Fruit fly (Drosophila melanogaster) whole organism, embryonic: ENCODE results near the gene KdelR.

Experiments
- ATbp ChIP-seq: fragments of 200-800 bp; sonication (Bioruptor generic); optimal IDR thresholded peaks from 2 replicates; lab custom pipeline; 2017; ENCODE audit warnings: missing biosample characterization, mild to moderate bottlenecking, missing genetic modification characterization, missing genetic modification reagents
- CG3065 ChIP-seq: fragments of 200-800 bp; sonication (Bioruptor generic); optimal IDR thresholded peaks from 2 replicates; lab custom pipeline; 2016; ENCODE audit warnings: missing biosample characterization, missing genetic modification characterization
- CG4707 ChIP-seq: fragments of 200-800 bp; sonication (Bioruptor generic); optimal IDR thresholded peaks from 2 replicates; lab custom pipeline; 2018; ENCODE audit warnings: missing biosample characterization, mild to moderate bottlenecking, missing genetic modification characterization, moderate library complexity
- CG6254 ChIP-seq: fragments of 200-800 bp; sonication (Bioruptor generic); optimal IDR thresholded peaks from 3 replicates; lab custom pipeline; 2017; ENCODE audit warnings: mild to moderate bottlenecking, missing biosample characterization, missing genetic modification reagents, missing genetic modification characterization
- CG8281 ChIP-seq: fragments of 200-800 bp; sonication (Bioruptor generic); optimal IDR thresholded peaks from 2 replicates; lab custom pipeline; 2018; ENCODE audit warnings: missing biosample characterization, mild to moderate bottlenecking, missing genetic modification characterization, moderate library complexity
- CG8290 ChIP-seq, 3 experiments: fragments of 200-800 bp; sonication (Bioruptor generic); optimal IDR thresholded peaks; 2 replicates each; lab custom pipeline; 2016 to 2019; ENCODE audit warnings: missing biosample characterization in 3 of 3, missing genetic modification characterization in 3 of 3, mild to moderate bottlenecking in 2 of 3, moderate library complexity in 1 of 3
- CG8924 ChIP-seq: fragments of 200-800 bp; optimal IDR thresholded peaks from 3 replicates; lab custom pipeline; 2019; ENCODE audit warnings: missing biosample characterization, mild to moderate bottlenecking, missing genetic modification characterization, moderate library complexity
- CkIIα-i1 ChIP-seq: fragments of 200-800 bp; sonication (Bioruptor generic); IDR thresholded peaks from 2 replicates; pipeline ENCODE4 v1.3.6; 2022; ENCODE audit warnings: missing biosample characterization, missing genetic modification characterization
- Dfd ChIP-seq, 2 experiments: fragments of >200 bp; optimal IDR thresholded peaks; 2 replicates each; lab custom pipeline; 2017; ENCODE audit warnings: missing biosample characterization in 2 of 2, missing genetic modification characterization in 2 of 2
- Ravus ChIP-seq: fragments of 200-800 bp; sonication (Bioruptor generic); IDR thresholded peaks from 2 replicates; pipeline ENCODE4 v1.3.6; 2022; ENCODE audit warnings: missing biosample characterization, missing genetic modification characterization
- Usf ChIP-seq: fragments of 200-800 bp; sonication (Bioruptor generic); optimal IDR thresholded peaks from 2 replicates; lab custom pipeline; 2017; ENCODE audit warnings: missing genotype, missing biosample characterization, missing genetic modification characterization
- sens-2 ChIP-seq: fragments of 200-800 bp; sonication (Bioruptor generic); IDR thresholded peaks from 2 replicates; pipeline ENCODE4 v1.3.6; 2022; ENCODE audit warnings: missing biosample characterization, missing genetic modification characterization

DNA sequence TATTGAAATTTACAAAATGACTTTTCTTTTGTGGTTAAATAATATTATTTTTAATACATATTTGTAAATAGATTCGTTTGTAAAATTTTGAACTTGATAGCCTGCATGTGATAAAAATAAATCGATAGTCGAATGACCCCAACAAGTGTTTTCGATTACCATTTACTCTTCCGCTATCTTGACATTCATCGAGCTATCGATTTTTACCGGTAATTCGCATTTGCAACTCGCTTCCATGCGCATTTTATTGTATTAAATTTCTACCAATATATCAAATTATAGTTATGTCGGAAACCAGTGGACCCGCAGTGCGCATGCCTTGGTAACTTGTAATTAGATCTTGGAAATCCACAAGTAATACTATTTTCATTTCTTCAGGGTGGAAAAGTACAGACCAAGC lies 7.7 kb upstream of the KdelR start, which contains the start of gene RfC3:
- TF ChIP-seq CG8281 (tag; lab: Kevin White, UChicago) (no peak), ATbp (GFP tag; lab: Kevin White, UChicago) (no peak), CG3065 (no peak), CG8290 (GFP tag; optimal IDR thresholded peaks at IDR 0.05; lab: Kevin White, UChicago) (no peak), CG8290 (tag; optimal IDR thresholded peaks at IDR 0.05; lab: Kevin White, UChicago) (no peak), CkIIα-i1 (GFP tag; lab: Robert Waterston, UW) (no peak), Ravus (GFP tag; lab: Robert Waterston, UW) (no peak), CG6254 (GFP tag; lab: Kevin White, UChicago) (no peak), Usf (no peak), CG8924 (tag; lab: Kevin White, UChicago) (no peak), Dfd (GFP tag; optimal IDR thresholded peaks at IDR 0.05; lab: Kevin White, UChicago) (no peak), sens-2 (GFP tag; lab: Robert Waterston, UW) (no peak), CG4707 (GFP tag; lab: Kevin White, UChicago) (no peak)
